Fruit fly (Drosophila melanogaster): ENCODE results near the gene Stt3A.

Stt3A gene

dm6 chrX:21058991-21059390 is 5.3 kb upstream of the Stt3A start (continued):
- TF ChIP-seq Jarid2 (GFP tag; optimal IDR thresholded peaks at IDR 0.05) = peak; percentile 49
- TF ChIP-seq CG33557 (GFP tag; optimal IDR thresholded peaks at IDR 0.05) = peak; percentile 85
- TF ChIP-seq lab (GFP tag; optimal IDR thresholded peaks at IDR 0.05) = peak; percentile 85
- TF ChIP-seq CG15514 (GFP tag; optimal IDR thresholded peaks at IDR 0.05) = peak; percentile 62
- peak; percentile 22 for TF ChIP-seq Sry-β (GFP tag; optimal IDR thresholded peaks at IDR 0.05)
- TF ChIP-seq mam (GFP tag; optimal IDR thresholded peaks at IDR 0.05) = peak; percentile 88
- peak; percentile 87 for TF ChIP-seq Hr3 (GFP tag; optimal IDR thresholded peaks at IDR 0.05)
- no peak for TF ChIP-seq luna (GFP tag; optimal IDR thresholded peaks at IDR 0.05)
- peak; percentile 91 for TF ChIP-seq Atf-2 (GFP tag; optimal IDR thresholded peaks at IDR 0.05)
- TF ChIP-seq kah (GFP tag; optimal IDR thresholded peaks at IDR 0.05) = peak; percentile 78
- peak; percentile 87 for TF ChIP-seq nerfin-1 (tag; optimal IDR thresholded peaks at IDR 0.05)
- peak; percentile 72 for TF ChIP-seq CG31388 (GFP tag; optimal IDR thresholded peaks at IDR 0.05)
- no peak for TF ChIP-seq chinmo (GFP tag; IDR thresholded peaks at IDR 0.05; ENCODE audit: partially characterized antibody)
- peak; percentile 93 for TF ChIP-seq oc (tag; optimal IDR thresholded peaks at IDR 0.05)
- TF ChIP-seq CG14710 (tag; optimal IDR thresholded peaks at IDR 0.05) = peak; percentile 83
- TF ChIP-seq CG10274 (GFP tag; optimal IDR thresholded peaks at IDR 0.05) = peak; percentile 65
- TF ChIP-seq gem (tag; optimal IDR thresholded peaks at IDR 0.05) = peak; percentile 95
- TF ChIP-seq schlank (tag; optimal IDR thresholded peaks at IDR 0.05) = peak; percentile 74
- TF ChIP-seq CG32772 (GFP tag; IDR thresholded peaks at IDR 0.05) = peak; percentile 67
- peak; percentile 85 for TF ChIP-seq CG1602 (GFP tag; optimal IDR thresholded peaks at IDR 0.05)
- TF ChIP-seq vfl (GFP tag; optimal IDR thresholded peaks at IDR 0.05) = peak; percentile 60
- peak; percentile 59 for TF ChIP-seq trem (tag; optimal IDR thresholded peaks at IDR 0.05)
- peak; percentile 40; the same call in 1 of the 2 replicates for TF ChIP-seq sim (GFP tag; IDR thresholded peaks at IDR 0.05)
- peak; percentile 72 for TF ChIP-seq pros (GFP tag; optimal IDR thresholded peaks at IDR 0.05)
- no peak for TF ChIP-seq pzg (GFP tag; optimal IDR thresholded peaks at IDR 0.05)
- peak; percentile 79; the same call in 1 of the 2 replicates for TF ChIP-seq Atf6 (GFP tag; IDR thresholded peaks at IDR 0.05)
- TF ChIP-seq CG1024 (GFP tag; IDR thresholded peaks at IDR 0.05) = peak; percentile 76
- peak; percentile 89 for TF ChIP-seq CG10366 (GFP tag; IDR thresholded peaks at IDR 0.05)
- peak; percentile 88 for TF ChIP-seq CG12299 (tag; optimal IDR thresholded peaks at IDR 0.05)
- peak; percentile 60 for TF ChIP-seq Hand (GFP tag; optimal IDR thresholded peaks at IDR 0.05)
- TF ChIP-seq CG9437 (GFP tag; optimal IDR thresholded peaks at IDR 0.05) = peak; percentile 81
- TF ChIP-seq CG4730 (GFP tag; IDR thresholded peaks at IDR 0.05) = peak; percentile 70; the same call in 1 of the 2 replicates
- peak; percentile 79 for TF ChIP-seq abd-A (tag; optimal IDR thresholded peaks at IDR 0.05)
- peak; percentile 72 for TF ChIP-seq CG12744 (GFP tag; optimal IDR thresholded peaks at IDR 0.05)
- peak; percentile 84 for TF ChIP-seq ems (GFP tag; optimal IDR thresholded peaks at IDR 0.05)
- TF ChIP-seq CG11723 (GFP tag; optimal IDR thresholded peaks at IDR 0.05) = peak; percentile 87
- peak; percentile 79 for TF ChIP-seq CG11093 (GFP tag; IDR thresholded peaks at IDR 0.05)
- peak; percentile 51 for TF ChIP-seq dati (GFP tag; IDR thresholded peaks at IDR 0.05)
- TF ChIP-seq Bdp1 (GFP tag; optimal IDR thresholded peaks at IDR 0.05) = peak; percentile 81
- TF ChIP-seq Neu2 (GFP tag; optimal IDR thresholded peaks at IDR 0.05; ENCODE audit: borderline replicate concordance) = no peak
- peak; percentile 80 for TF ChIP-seq p53 (GFP tag; optimal IDR thresholded peaks at IDR 0.05)
- TF ChIP-seq ci (GFP tag; IDR thresholded peaks at IDR 0.05) = peak; percentile 96
- TF ChIP-seq CG2129 (GFP tag; IDR thresholded peaks at IDR 0.05; ENCODE audit: partially characterized antibody) = no peak
- TF ChIP-seq ac (GFP tag; optimal IDR thresholded peaks at IDR 0.05) = peak; percentile 42
- peak; percentile 68 for TF ChIP-seq zen (tag; optimal IDR thresholded peaks at IDR 0.05)
- peak; percentile 85 for TF ChIP-seq CG10654 (GFP tag; optimal IDR thresholded peaks at IDR 0.05)
- TF ChIP-seq Gsc (GFP tag; IDR thresholded peaks at IDR 0.05) = peak; percentile 52; the same call in 1 of the 2 replicates
- peak; percentile 82 for TF ChIP-seq tio (GFP tag; optimal IDR thresholded peaks at IDR 0.05)
- TF ChIP-seq CG2202 (tag; optimal IDR thresholded peaks at IDR 0.05) = peak; percentile 84
- 0 out of 3 replicates have a peak, but pooled peaks have one; percentile 35 for TF ChIP-seq jigr1 (GFP tag; IDR thresholded peaks at IDR 0.05)
